Fruit fly (Drosophila melanogaster): ENCODE data around the gene CG12231.

Gene CG12231

dm6 chrX:19510204-19510603 is 21.3 kb downstream of the CG12231 start:
- TF ChIP-seq p53 (GFP tag; optimal IDR thresholded peaks at IDR 0.05) (peak; percentile 96), CG10431 (GFP tag; optimal IDR thresholded peaks at IDR 0.05) (peak; percentile 96), Tbp (GFP tag; optimal IDR thresholded peaks at IDR 0.05) (no peak), cad (GFP tag; optimal IDR thresholded peaks at IDR 0.05) (no peak), cg (GFP tag; optimal IDR thresholded peaks at IDR 0.05) (peak; percentile 4), CG12942 (GFP tag; optimal IDR thresholded peaks at IDR 0.05) (no peak), Fer3 (tag; optimal IDR thresholded peaks at IDR 0.05) (no peak), ham (GFP tag; IDR thresholded peaks at IDR 0.05) (no peak), jigr1 (GFP tag; IDR thresholded peaks at IDR 0.05) (no peak), peb (GFP tag; IDR thresholded peaks at IDR 0.05) (no peak), CG7987 (GFP tag; optimal IDR thresholded peaks at IDR 0.05) (no peak), mam (GFP tag; optimal IDR thresholded peaks at IDR 0.05) (no peak), CG10321 (GFP tag; IDR thresholded peaks at IDR 0.05) (peak; percentile 85)

- TF ChIP-seq al (GFP tag; IDR thresholded peaks at IDR 0.05) (no peak), lola (GFP tag; optimal IDR thresholded peaks at IDR 0.05) (no peak), br (optimal IDR thresholded peaks at IDR 0.05) (no peak), CG8478 (optimal IDR thresholded peaks at IDR 0.05) (no peak), CG10267 (tag; optimal IDR thresholded peaks at IDR 0.05) (peak; percentile 26), CG18764 (GFP tag; optimal IDR thresholded peaks at IDR 0.05) (no peak), yki (optimal IDR thresholded peaks at IDR 0.05) (no peak), Dref (GFP tag; IDR thresholded peaks at IDR 0.05) (peak; percentile 88), sima (GFP tag; optimal IDR thresholded peaks at IDR 0.05) (no peak), abd-A (tag; optimal IDR thresholded peaks at IDR 0.05) (no peak), scrt (GFP tag; optimal IDR thresholded peaks at IDR 0.05) (no peak), CG6175 (GFP tag; IDR thresholded peaks at IDR 0.05) (no peak), esg (GFP tag; conservative IDR thresholded peaks at IDR 0.05) (no peak), HLH4C (GFP tag; IDR thresholded peaks at IDR 0.05; ENCODE audit: partially characterized antibody) (peak; percentile 80), Awh (GFP tag; IDR thresholded peaks at IDR 0.05) (no peak), CG32767 (GFP tag; IDR thresholded peaks at IDR 0.05) (no peak), bigmax (GFP tag; optimal IDR thresholded peaks at IDR 0.05) (no peak), CG15269 (tag; optimal IDR thresholded peaks at IDR 0.05) (no peak), psq (GFP tag; optimal IDR thresholded peaks at IDR 0.05) (peak; percentile 93), dati (GFP tag; IDR thresholded peaks at IDR 0.05) (no peak), btn (GFP tag; optimal IDR thresholded peaks at IDR 0.05) (no peak), schlank (tag; optimal IDR thresholded peaks at IDR 0.05) (no peak), slou (GFP tag; optimal IDR thresholded peaks at IDR 0.05) (no peak), D19B (GFP tag; optimal IDR thresholded peaks at IDR 0.05) (no peak), HmgD (GFP tag; optimal IDR thresholded peaks at IDR 0.05) (peak; percentile 18), CG6683 (GFP tag; optimal IDR thresholded peaks at IDR 0.05) (no peak), CG17328 (GFP tag; IDR thresholded peaks at IDR 0.05) (no peak), zen2 (GFP tag; IDR thresholded peaks at IDR 0.05; ENCODE audit: partially characterized antibody) (peak; percentile 83), Gug (GFP tag; IDR thresholded peaks at IDR 0.05) (peak; percentile 13; the same call in 1 of the 4 replicates), sna (GFP tag; IDR thresholded peaks at IDR 0.05; ENCODE audit: partially characterized antibody) (peak; percentile 90), fru (optimal IDR thresholded peaks at IDR 0.05) (no peak), sens (GFP tag) (peak; percentile 72), Atf3 (GFP tag; optimal IDR thresholded peaks at IDR 0.05) (no peak), Hmx (GFP tag; optimal IDR thresholded peaks at IDR 0.05) (no peak), Dp (GFP tag; optimal IDR thresholded peaks at IDR 0.05) (peak; percentile 30), Sry-δ (GFP tag; optimal IDR thresholded peaks at IDR 0.05) (peak; percentile 83), CG14050 (GFP tag; IDR thresholded peaks at IDR 0.05) (no peak), Nf-YB (GFP tag; optimal IDR thresholded peaks at IDR 0.05) (no peak), Xrp1 (GFP tag; IDR thresholded peaks at IDR 0.05) (no peak)
Observed at dm6 chrX:19505334-19506185, 26.0 kb downstream of the CG12231 start.
